Fruit fly (Drosophila melanogaster) whole organism, embryonic: ENCODE data around the gene Cyp28c1.

Experiments used
- Abd-B ChIP-seq: fragments of 200-800 bp; sonication (Bioruptor generic); optimal IDR thresholded peaks from 2 replicates; lab custom pipeline; 2018; ENCODE audit warnings: missing biosample characterization, mild to moderate bottlenecking, missing genetic modification characterization, moderate library complexity
- B-H1 ChIP-seq: fragments of 200-800 bp; sonication (Bioruptor generic); IDR thresholded peaks from 3 replicates; pipeline ENCODE4 v1.3.6; 2022; ENCODE audit warnings: missing biosample characterization, missing genetic modification characterization
- B-H2 ChIP-seq: fragments of 200-800 bp; sonication (Bioruptor generic); optimal IDR thresholded peaks from 2 replicates; lab custom pipeline; 2018; ENCODE audit warnings: missing biosample characterization, mild to moderate bottlenecking, missing genetic modification characterization
- C15 ChIP-seq: fragments of 200-800 bp; sonication (Bioruptor generic); IDR thresholded peaks from 3 replicates; pipeline ENCODE4 v1.3.6; 2022; ENCODE audit warnings: missing biosample characterization, missing genetic modification characterization
- CG11560 ChIP-seq: fragments of 200-800 bp; sonication (Bioruptor generic); IDR thresholded peaks from 3 replicates; pipeline ENCODE4 v1.3.6; 2022; ENCODE audit warnings: missing biosample characterization, missing genetic modification characterization
- CG13287 ChIP-seq: fragments of 200-800 bp; sonication (Bioruptor generic); IDR thresholded peaks from 2 replicates; pipeline ENCODE4 v1.3.6; 2022; ENCODE audit warnings: missing biosample characterization, missing genetic modification characterization; ENCODE audit not compliant: partially characterized antibody
- CG14860 ChIP-seq: fragments of 200-800 bp; sonication (Bioruptor generic); IDR thresholded peaks from 3 replicates; pipeline ENCODE4 v1.3.6; 2022; ENCODE audit warnings: missing biosample characterization, missing genetic modification characterization; ENCODE audit not compliant: partially characterized antibody
- CG15269 ChIP-seq: fragments of 200-800 bp; sonication (Bioruptor generic); optimal IDR thresholded peaks from 2 replicates; lab custom pipeline; 2018; ENCODE audit warnings: missing biosample characterization, mild to moderate bottlenecking, missing genetic modification characterization, moderate library complexity
- CG17612 ChIP-seq: fragments of 200-800 bp; sonication (Bioruptor generic); IDR thresholded peaks from 2 replicates; pipeline ENCODE4 v1.3.6; 2022; ENCODE audit warnings: missing biosample characterization, missing genetic modification characterization
- CG2129 ChIP-seq: fragments of 200-800 bp; sonication (Bioruptor generic); IDR thresholded peaks from 2 replicates; pipeline ENCODE4 v1.3.6; 2022; ENCODE audit warnings: missing biosample characterization, missing genetic modification characterization; ENCODE audit not compliant: partially characterized antibody
- CG2199 ChIP-seq: fragments of 200-800 bp; sonication (Bioruptor generic); IDR thresholded peaks from 3 replicates; pipeline ENCODE4 v1.3.6; 2022; ENCODE audit warnings: missing biosample characterization, missing genetic modification characterization
- CG2678 ChIP-seq: fragments of 200-800 bp; sonication (Bioruptor generic); optimal IDR thresholded peaks from 3 replicates; lab custom pipeline; 2019; ENCODE audit warnings: missing biosample characterization, mild to moderate bottlenecking, missing genetic modification characterization, moderate library complexity
- CG4707 ChIP-seq: fragments of 200-800 bp; sonication (Bioruptor generic); optimal IDR thresholded peaks from 2 replicates; lab custom pipeline; 2018; ENCODE audit warnings: missing biosample characterization, mild to moderate bottlenecking, missing genetic modification characterization, moderate library complexity
- CG4820 ChIP-seq: fragments of 200-800 bp; sonication (Bioruptor generic); optimal IDR thresholded peaks from 3 replicates; lab custom pipeline; 2016; ENCODE audit warnings: missing biosample characterization, missing genetic modification characterization
- CG6654 ChIP-seq: fragments of 200-800 bp; sonication (Bioruptor generic); optimal IDR thresholded peaks from 2 replicates; lab custom pipeline; 2017; ENCODE audit warnings: missing biosample characterization, mild to moderate bottlenecking, missing genetic modification characterization
- CG6765 ChIP-seq: fragments of 200-800 bp; sonication (Bioruptor generic); optimal IDR thresholded peaks from 3 replicates; lab custom pipeline; 2017; ENCODE audit warnings: missing biosample characterization, mild to moderate bottlenecking, missing genetic modification characterization
- CG9876 ChIP-seq: fragments of 200-800 bp; sonication (Bioruptor generic); optimal IDR thresholded peaks from 2 replicates; lab custom pipeline; 2016; ENCODE audit warnings: missing biosample characterization, missing genetic modification characterization
- D19A ChIP-seq: fragments of 200-800 bp; optimal IDR thresholded peaks from 3 replicates; lab custom pipeline; 2019; ENCODE audit warnings: missing biosample characterization, mild to moderate bottlenecking, missing genetic modification characterization, moderate library complexity
- Fer1 ChIP-seq: fragments of 200-800 bp; sonication (Bioruptor generic); optimal IDR thresholded peaks from 2 replicates; lab custom pipeline; 2017; ENCODE audit warnings: missing biosample characterization, mild to moderate bottlenecking, missing genetic modification characterization
- Hmr ChIP-seq: fragments of 200-800 bp; sonication (Bioruptor generic); optimal IDR thresholded peaks from 3 replicates; lab custom pipeline; 2017; ENCODE audit warnings: mild to moderate bottlenecking, missing biosample characterization, missing genetic modification reagents, missing genetic modification characterization
- MTF-1 ChIP-seq: fragments of 200-800 bp; sonication (Bioruptor generic); optimal IDR thresholded peaks from 2 replicates; lab custom pipeline; 2018; ENCODE audit warnings: missing biosample characterization, mild to moderate bottlenecking, missing genetic modification characterization, borderline replicate concordance
- NC2β ChIP-seq: fragments of 200-800 bp; sonication (Bioruptor generic); optimal IDR thresholded peaks from 2 replicates; lab custom pipeline; 2016; ENCODE audit warnings: missing biosample characterization, missing genetic modification characterization
- Oaz ChIP-seq: fragments of 200-800 bp; sonication (Bioruptor generic); IDR thresholded peaks from 2 replicates; pipeline ENCODE4 v1.3.6; 2022; ENCODE audit warnings: missing biosample characterization, missing genetic modification characterization
- Rx ChIP-seq: fragments of 200-800 bp; sonication (Bioruptor generic); IDR thresholded peaks from 2 replicates; pipeline ENCODE4 v1.3.6; 2022; ENCODE audit warnings: missing biosample characterization, missing genetic modification characterization
- Six4 ChIP-seq: fragments of 200-800 bp; sonication (Bioruptor generic); optimal IDR thresholded peaks from 2 replicates; lab custom pipeline; 2016; ENCODE audit warnings: missing biosample characterization, missing genetic modification characterization
- Sox102F ChIP-seq: fragments of 200-800 bp; sonication (Bioruptor generic); optimal IDR thresholded peaks from 2 replicates; lab custom pipeline; 2018; ENCODE audit warnings: missing biosample characterization, mild to moderate bottlenecking, missing genetic modification characterization, moderate library complexity
- Stat92E ChIP-seq, 3 experiments: fragments of >200 bp in 2 of 3; fragments of 200-800 bp in 1 of 3; sonication (Bioruptor generic) in 1 of 3; optimal IDR thresholded peaks; 2 replicates each; lab custom pipeline; 2017 to 2019; ENCODE audit warnings: missing biosample characterization in 3 of 3, missing genetic modification characterization in 3 of 3, mild to moderate bottlenecking in 1 of 3, moderate library complexity in 1 of 3
- Tbp ChIP-seq: fragments of >200 bp; optimal IDR thresholded peaks from 2 replicates; lab custom pipeline; 2018; ENCODE audit warnings: missing biosample characterization, missing genetic modification characterization
- ac ChIP-seq: fragments of 200-800 bp; sonication (Bioruptor generic); optimal IDR thresholded peaks from 3 replicates; lab custom pipeline; 2017; ENCODE audit warnings: missing biosample characterization, mild to moderate bottlenecking, missing genetic modification characterization
- ara ChIP-seq: fragments of 200-800 bp; sonication (Bioruptor generic); IDR thresholded peaks from 2 replicates; pipeline ENCODE4 v1.3.6; 2022; ENCODE audit warnings: missing biosample characterization, missing genetic modification characterization
- ato ChIP-seq: fragments of 200-800 bp; sonication (Bioruptor generic); IDR thresholded peaks from 2 replicates; pipeline ENCODE4 v1.3.6; 2022; ENCODE audit warnings: missing biosample characterization, missing genetic modification characterization; ENCODE audit not compliant: partially characterized antibody
- bsh ChIP-seq, 2 experiments: fragments of 200-800 bp; sonication (Bioruptor generic); optimal IDR thresholded peaks; 2 replicates each; lab custom pipeline; 2017 to 2018; ENCODE audit warnings: mild to moderate bottlenecking in 2 of 2, missing biosample characterization in 2 of 2, missing genetic modification characterization in 2 of 2, moderate library complexity in 1 of 2
- caup ChIP-seq: fragments of 200-800 bp; sonication (Bioruptor generic); optimal IDR thresholded peaks from 3 replicates; lab custom pipeline; 2017; ENCODE audit warnings: missing biosample characterization, mild to moderate bottlenecking, missing genetic modification characterization, moderate library complexity; ENCODE audit not compliant: severe bottlenecking
- da ChIP-seq: fragments of 200-800 bp; sonication (Bioruptor generic); optimal IDR thresholded peaks from 2 replicates; lab custom pipeline; 2016; ENCODE audit warnings: missing biosample characterization, missing genetic modification characterization
- dysf ChIP-seq: fragments of 200-800 bp; sonication (Bioruptor generic); IDR thresholded peaks from 3 replicates; pipeline ENCODE4 v1.3.6; 2022; ENCODE audit warnings: missing biosample characterization, missing genetic modification characterization
- maf-S ChIP-seq: fragments of 200-800 bp; sonication (Bioruptor generic); optimal IDR thresholded peaks from 2 replicates; lab custom pipeline; 2016; ENCODE audit warnings: missing biosample characterization, missing genetic modification characterization
- mld ChIP-seq: fragments of 200-800 bp; sonication (Bioruptor generic); IDR thresholded peaks from 3 replicates; pipeline ENCODE4 v1.3.6; 2022; ENCODE audit warnings: missing biosample characterization, missing genetic modification characterization; ENCODE audit not compliant: partially characterized antibody
- nmo ChIP-seq: fragments of 200-800 bp; sonication (Bioruptor generic); optimal IDR thresholded peaks from 2 replicates; lab custom pipeline; 2018; ENCODE audit warnings: missing biosample characterization, mild to moderate bottlenecking, missing genetic modification characterization, moderate library complexity
- odd ChIP-seq: fragments of 200-800 bp; sonication (Bioruptor generic); optimal IDR thresholded peaks from 2 replicates; lab custom pipeline; 2017; ENCODE audit warnings: missing biosample characterization, mild to moderate bottlenecking, missing genetic modification characterization
- pb ChIP-seq: fragments of 200-800 bp; sonication (Bioruptor generic); optimal IDR thresholded peaks from 3 replicates; lab custom pipeline; 2016; ENCODE audit warnings: missing biosample characterization, missing genetic modification characterization
- phol ChIP-seq: fragments of 200-800 bp; sonication (Bioruptor generic); optimal IDR thresholded peaks from 3 replicates; lab custom pipeline; 2018; ENCODE audit warnings: missing biosample characterization, mild to moderate bottlenecking, missing genetic modification characterization, moderate library complexity
- psq ChIP-seq: fragments of 200-800 bp; sonication (Bioruptor generic); optimal IDR thresholded peaks from 2 replicates; lab custom pipeline; 2017; ENCODE audit warnings: missing biosample characterization, missing genetic modification characterization
- repo ChIP-seq: fragments of 200-800 bp; sonication (Bioruptor generic); optimal IDR thresholded peaks from 2 replicates; lab custom pipeline; 2016; ENCODE audit warnings: missing biosample characterization, missing genetic modification characterization
- sug ChIP-seq: fragments of 200-800 bp; optimal IDR thresholded peaks from 2 replicates; lab custom pipeline; 2019; ENCODE audit warnings: missing biosample characterization, mild to moderate bottlenecking, missing genetic modification characterization, moderate library complexity
- tin ChIP-seq: fragments of 200-800 bp; sonication (Bioruptor generic); optimal IDR thresholded peaks from 3 replicates; lab custom pipeline; 2016; ENCODE audit warnings: missing biosample characterization, missing genetic modification characterization
- unpg ChIP-seq: fragments of 200-800 bp; sonication (Bioruptor generic); optimal IDR thresholded peaks from 3 replicates; lab custom pipeline; 2018; ENCODE audit warnings: missing biosample characterization, mild to moderate bottlenecking, missing genetic modification characterization, moderate library complexity
- wek ChIP-seq: fragments of 200-800 bp; sonication (Bioruptor generic); optimal IDR thresholded peaks from 3 replicates; lab custom pipeline; 2018; ENCODE audit warnings: missing biosample characterization, mild to moderate bottlenecking, missing genetic modification characterization, moderate library complexity
- z ChIP-seq: fragments of 200-800 bp; sonication (Bioruptor generic); IDR thresholded peaks from 3 replicates; pipeline ENCODE4 v1.3.6; 2022; ENCODE audit warnings: missing biosample characterization, missing genetic modification characterization
- zen ChIP-seq: fragments of 200-800 bp; sonication (Bioruptor generic); optimal IDR thresholded peaks from 3 replicates; lab custom pipeline; 2018; ENCODE audit warnings: missing biosample characterization, mild to moderate bottlenecking, missing genetic modification characterization, moderate library complexity

Cyp28c1 gene

dm6 chrX:11846049-11846718, 6.8 kb downstream of the Cyp28c1 start, which contains the start of gene CG15740 (continued):
- TF ChIP-seq CG4820 (GFP tag; lab: Kevin White, UChicago), result peak; percentile 26
- TF ChIP-seq Six4 (GFP tag; lab: Kevin White, UChicago), result no peak
- no peak for TF ChIP-seq CG6765 (GFP tag; lab: Kevin White, UChicago)
- peak; percentile 10 for TF ChIP-seq Fer1 (GFP tag; lab: Kevin White, UChicago)
- no peak for TF ChIP-seq Tbp (GFP tag; lab: Kevin White, UChicago)
- peak; percentile 43 for TF ChIP-seq phol (tag; lab: Kevin White, UChicago)
- no peak; the same call in 2 of the 3 replicates for TF ChIP-seq B-H1 (GFP tag; lab: Robert Waterston, UW)
- TF ChIP-seq Sox102F (GFP tag; lab: Kevin White, UChicago), result peak; percentile 63
- TF ChIP-seq mld (GFP tag; lab: Robert Waterston, UW), result no peak
- TF ChIP-seq Hmr (GFP tag; lab: Kevin White, UChicago), result peak; percentile 17
- TF ChIP-seq maf-S (GFP tag; lab: Kevin White, UChicago), result no peak
- TF ChIP-seq CG11560 (tag; lab: Robert Waterston, UW), result no peak
- TF ChIP-seq ac, result no peak
- no peak for TF ChIP-seq CG6654
- no peak for TF ChIP-seq tin (GFP tag; lab: Kevin White, UChicago)
- peak; percentile 14 for TF ChIP-seq caup (GFP tag; lab: Kevin White, UChicago)
- no peak for TF ChIP-seq CG13287 (GFP tag; lab: Robert Waterston, UW)
- no peak for TF ChIP-seq B-H2 (GFP tag; lab: Kevin White, UChicago)
- TF ChIP-seq da (GFP tag; lab: Kevin White, UChicago), result no peak
- no peak for TF ChIP-seq CG4707 (GFP tag; lab: Kevin White, UChicago)
- TF ChIP-seq pb, result no peak
- no peak for TF ChIP-seq psq (GFP tag; lab: Kevin White, UChicago)
- peak; percentile 56 for TF ChIP-seq CG15269 (tag; lab: Kevin White, UChicago)
- TF ChIP-seq MTF-1 (GFP tag; lab: Kevin White, UChicago), result no peak
- TF ChIP-seq CG14860 (GFP tag; lab: Robert Waterston, UW), result no peak
- TF ChIP-seq CG2199, result no peak
- peak; percentile 16 for TF ChIP-seq unpg
- TF ChIP-seq D19A (tag; lab: Kevin White, UChicago), result no peak
- peak; percentile 77 for TF ChIP-seq dysf
- no peak for TF ChIP-seq zen (tag; lab: Kevin White, UChicago)
- no peak for TF ChIP-seq repo
- peak; percentile 49 for TF ChIP-seq CG2678 (tag; lab: Kevin White, UChicago)
- no peak for TF ChIP-seq CG2129 (GFP tag; lab: Robert Waterston, UW)
- TF ChIP-seq CG17612 (GFP tag; lab: Robert Waterston, UW), result no peak
- TF ChIP-seq Oaz (GFP tag; lab: Robert Waterston, UW), result 0 out of 2 replicates have a peak, but pooled peaks have one; percentile 29
- no peak for TF ChIP-seq z (GFP tag; lab: Robert Waterston, UW)
- no peak for TF ChIP-seq Rx
- TF ChIP-seq NC2β (GFP tag; lab: Kevin White, UChicago), result no peak
- no peak for TF ChIP-seq Stat92E (GFP tag; optimal IDR thresholded peaks at IDR 0.05; lab: Kevin White, UChicago)
- peak; percentile 45 for TF ChIP-seq nmo (GFP tag; lab: Kevin White, UChicago)
- no peak for TF ChIP-seq Abd-B (GFP tag; lab: Kevin White, UChicago)
- TF ChIP-seq ato, result no peak
- TF ChIP-seq odd (GFP tag; lab: Kevin White, UChicago), result no peak
- TF ChIP-seq CG9876 (GFP tag; lab: Kevin White, UChicago), result no peak
- TF ChIP-seq C15, result no peak
- no peak for TF ChIP-seq bsh (GFP tag; optimal IDR thresholded peaks at IDR 0.05; lab: Kevin White, UChicago)
- TF ChIP-seq sug (tag; lab: Kevin White, UChicago), result no peak
- TF ChIP-seq ara (GFP tag; lab: Robert Waterston, UW), result peak; percentile 31; the same call in 1 of the 2 replicates
- TF ChIP-seq wek, result no peak
